Worm (Caenorhabditis elegans) whole organism, young adult: ENCODE data around the gene sup-26.

Experiments used
- bed-1 ChIP-seq: fragments of 200-800 bp; sonication (Bioruptor generic); IDR thresholded peaks from 2 replicates; pipeline ENCODE4 v1.3.6; 2022; ENCODE audit warnings: missing genetic modification reagents, missing genetic modification characterization, missing compliant biosample characterization
- sptf-2 ChIP-seq: fragments of 200-800 bp; sonication (Bioruptor generic); optimal IDR thresholded peaks from 2 replicates; lab custom pipeline; 2018; ENCODE audit warnings: mild to moderate bottlenecking, missing genetic modification characterization, missing compliant biosample characterization

DNA sequence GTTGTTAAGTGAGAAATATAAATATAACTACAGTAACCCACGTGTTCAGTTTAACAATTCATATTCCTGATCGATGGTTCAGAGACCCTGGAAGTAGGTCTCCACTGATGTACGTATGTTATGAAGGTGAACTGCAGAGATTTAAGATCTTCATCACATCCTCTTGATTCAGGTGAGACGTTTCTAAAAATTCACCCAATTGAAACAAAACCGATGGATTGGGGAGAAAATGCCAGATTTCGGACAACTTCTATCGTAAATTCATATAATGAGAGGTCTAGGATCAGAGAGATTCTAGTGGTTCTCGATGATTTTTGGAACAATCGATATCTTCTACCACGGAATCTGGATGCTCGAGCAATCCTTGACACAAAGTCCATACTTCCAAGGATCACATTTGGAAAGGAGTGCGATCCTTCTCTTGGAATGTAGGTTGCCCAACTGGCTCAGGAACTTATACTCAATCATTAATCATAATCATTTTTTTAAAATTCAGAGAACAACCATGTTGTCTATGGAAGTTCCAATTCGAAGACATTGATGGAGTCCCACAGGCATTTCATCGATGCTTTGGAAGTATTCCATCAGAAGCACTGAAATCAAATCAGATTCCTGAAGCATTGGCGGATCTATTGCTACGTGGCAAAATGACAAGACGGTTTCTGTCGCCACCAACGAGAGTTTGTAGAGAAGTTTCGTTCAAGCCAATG, 14.3 kb upstream of the sup-26 start, which contains the start of the genes nth-1 and R10E4.7:
- TF ChIP-seq sptf-2 (GFP tag; lab: Kevin White, UChicago) (no peak), bed-1 (no peak)
